Fruit fly (Drosophila melanogaster) whole organism, embryonic: ENCODE results near the gene Vps4.
A peak's percentile ranks its signal among the peaks of the same experiment; 100 is the strongest.

Experiments
- Ada2b ChIP-seq: fragments of 200-800 bp; sonication (Bioruptor generic); IDR thresholded peaks from 2 replicates; pipeline ENCODE4 v1.3.6; 2022; ENCODE audit warnings: missing biosample characterization, missing genetic modification characterization
- Blimp-1 ChIP-seq: fragments of 200-800 bp; sonication (Bioruptor generic); optimal IDR thresholded peaks from 3 replicates; lab custom pipeline; 2018; ENCODE audit warnings: missing biosample characterization, missing genetic modification characterization, mild to moderate bottlenecking, moderate library complexity, missing genetic modification reagents
- CG11247 ChIP-seq: fragments of 200-800 bp; sonication (Bioruptor generic); IDR thresholded peaks from 2 replicates; pipeline ENCODE4 v1.3.6; 2022; ENCODE audit warnings: missing biosample characterization, missing genetic modification characterization
- CG11504 ChIP-seq: fragments of 200-800 bp; sonication (Bioruptor generic); optimal IDR thresholded peaks from 3 replicates; lab custom pipeline; 2019; ENCODE audit warnings: missing biosample characterization, mild to moderate bottlenecking, missing genetic modification characterization, moderate library complexity
- CG11695 ChIP-seq: fragments of 200-800 bp; sonication (Bioruptor generic); IDR thresholded peaks from 3 replicates; pipeline ENCODE4 v1.3.6; 2022; ENCODE audit warnings: missing biosample characterization, missing genetic modification characterization
- CG12299 ChIP-seq: fragments of 200-800 bp; sonication (Bioruptor generic); optimal IDR thresholded peaks from 2 replicates; lab custom pipeline; 2018; ENCODE audit warnings: missing biosample characterization, mild to moderate bottlenecking, missing genetic modification characterization
- CG12391 ChIP-seq: fragments of 200-800 bp; sonication (Bioruptor generic); optimal IDR thresholded peaks from 3 replicates; lab custom pipeline; 2018; ENCODE audit warnings: missing biosample characterization, mild to moderate bottlenecking, missing genetic modification characterization, moderate library complexity
- CG1603 ChIP-seq: fragments of 200-800 bp; sonication (Bioruptor generic); optimal IDR thresholded peaks from 2 replicates; lab custom pipeline; 2019; ENCODE audit warnings: missing biosample characterization, mild to moderate bottlenecking, missing genetic modification characterization, moderate library complexity
- CG17328 ChIP-seq: fragments of 200-800 bp; sonication (Bioruptor generic); IDR thresholded peaks from 2 replicates; pipeline ENCODE4 v1.3.6; 2022; ENCODE audit warnings: missing biosample characterization, missing genetic modification characterization
- CG17612 ChIP-seq: fragments of 200-800 bp; sonication (Bioruptor generic); IDR thresholded peaks from 2 replicates; pipeline ENCODE4 v1.3.6; 2022; ENCODE audit warnings: missing biosample characterization, missing genetic modification characterization
- CG18011 ChIP-seq: fragments of 200-800 bp; sonication (Bioruptor generic); optimal IDR thresholded peaks from 2 replicates; lab custom pipeline; 2017; ENCODE audit warnings: missing biosample characterization, missing genetic modification characterization, mild to moderate bottlenecking, moderate library complexity, missing genotype
- CG30020 ChIP-seq: fragments of 200-800 bp; optimal IDR thresholded peaks from 2 replicates; lab custom pipeline; 2019; ENCODE audit warnings: missing biosample characterization, mild to moderate bottlenecking, missing genetic modification characterization, moderate library complexity
- CG32532 ChIP-seq: fragments of 200-800 bp; sonication (Bioruptor generic); IDR thresholded peaks from 2 replicates; pipeline ENCODE4 v1.3.6; 2022; ENCODE audit warnings: missing biosample characterization, missing genetic modification characterization
- CG7928 ChIP-seq: fragments of 200-800 bp; sonication (Bioruptor generic); optimal IDR thresholded peaks from 2 replicates; lab custom pipeline; 2017; ENCODE audit warnings: missing biosample characterization, mild to moderate bottlenecking, missing genetic modification characterization
- CG8290 ChIP-seq, 3 experiments: fragments of 200-800 bp; sonication (Bioruptor generic); optimal IDR thresholded peaks; 2 replicates each; lab custom pipeline; 2016 to 2019; ENCODE audit warnings: missing biosample characterization in 3 of 3, missing genetic modification characterization in 3 of 3, mild to moderate bottlenecking in 2 of 3, moderate library complexity in 1 of 3
- CrebB ChIP-seq: fragments of 200-800 bp; sonication (Bioruptor generic); optimal IDR thresholded peaks from 3 replicates; lab custom pipeline; 2018; ENCODE audit warnings: missing biosample characterization, mild to moderate bottlenecking, missing genetic modification characterization
- D19A ChIP-seq: fragments of 200-800 bp; optimal IDR thresholded peaks from 3 replicates; lab custom pipeline; 2019; ENCODE audit warnings: missing biosample characterization, mild to moderate bottlenecking, missing genetic modification characterization, moderate library complexity
- D19B ChIP-seq: fragments of 200-800 bp; sonication (Bioruptor generic); optimal IDR thresholded peaks from 2 replicates; lab custom pipeline; 2017; ENCODE audit warnings: missing biosample characterization, mild to moderate bottlenecking, missing genetic modification characterization
- Dp ChIP-seq: fragments of 200-800 bp; sonication (Bioruptor generic); optimal IDR thresholded peaks from 2 replicates; lab custom pipeline; 2018; ENCODE audit warnings: missing biosample characterization, mild to moderate bottlenecking, missing genetic modification characterization, moderate library complexity
- Drgx ChIP-seq: fragments of 200-800 bp; sonication (Bioruptor generic); IDR thresholded peaks from 2 replicates; pipeline ENCODE4 v1.3.6; 2022; ENCODE audit warnings: missing biosample characterization, missing genetic modification characterization
- E2f2 ChIP-seq: fragments of 200-800 bp; sonication (Bioruptor generic); IDR thresholded peaks from 2 replicates; pipeline ENCODE4 v1.3.6; 2022; ENCODE audit warnings: missing biosample characterization, missing genetic modification characterization
- Eip74EF ChIP-seq, 2 experiments: fragments of 200-800 bp in 1 of 2; fragments of >200 bp in 1 of 2; sonication (Bioruptor generic) in 1 of 2; optimal IDR thresholded peaks; 2 replicates each; lab custom pipeline; 2017 to 2019; ENCODE audit warnings: missing biosample characterization in 2 of 2, missing genetic modification characterization in 2 of 2, mild to moderate bottlenecking in 1 of 2, moderate library complexity in 1 of 2
- Ets65A ChIP-seq: fragments of 200-800 bp; sonication (Bioruptor generic); peaks from one replicate; lab custom pipeline; 2016; ENCODE audit warnings: missing biosample characterization, missing genetic modification characterization
- HLHmδ ChIP-seq: fragments of 200-800 bp; sonication (Bioruptor generic); optimal IDR thresholded peaks from 2 replicates; lab custom pipeline; 2018; ENCODE audit warnings: missing biosample characterization, mild to moderate bottlenecking, missing genetic modification characterization, moderate library complexity
- Hr51 ChIP-seq, 2 experiments: fragments of 200-800 bp; sonication (Bioruptor generic); optimal IDR thresholded peaks; 2 replicates in 1 of 2; 3 replicates in 1 of 2; lab custom pipeline; 2016 to 2018; ENCODE audit warnings: missing biosample characterization in 2 of 2, missing genetic modification characterization in 2 of 2, mild to moderate bottlenecking in 1 of 2, moderate library complexity in 1 of 2
- Max ChIP-seq: fragments of 200-800 bp; sonication (Bioruptor generic); optimal IDR thresholded peaks from 2 replicates; lab custom pipeline; 2016; ENCODE audit warnings: missing biosample characterization, mild to moderate bottlenecking, missing genetic modification characterization
- Med ChIP-seq: fragments of 200-800 bp; sonication (Bioruptor generic); peaks from one replicate; lab custom pipeline; 2016; ENCODE audit warnings: missing biosample characterization, missing genetic modification characterization, mild to moderate bottlenecking, inconsistent platforms, moderate library complexity
- bab2 ChIP-seq: fragments of 200-800 bp; sonication (Bioruptor generic); optimal IDR thresholded peaks from 2 replicates; lab custom pipeline; 2016; ENCODE audit warnings: missing biosample characterization, missing genetic modification characterization
- dati ChIP-seq: fragments of 200-800 bp; sonication (Bioruptor generic); IDR thresholded peaks from 2 replicates; pipeline ENCODE4 v1.3.6; 2022; ENCODE audit warnings: missing biosample characterization, missing genetic modification characterization
- dysf ChIP-seq: fragments of 200-800 bp; sonication (Bioruptor generic); IDR thresholded peaks from 3 replicates; pipeline ENCODE4 v1.3.6; 2022; ENCODE audit warnings: missing biosample characterization, missing genetic modification characterization
- esg ChIP-seq: fragments of 200-800 bp; sonication (Bioruptor generic); conservative IDR thresholded peaks from 2 replicates; pipeline ENCODE4 v1.3.6; 2022; ENCODE audit warnings: missing biosample characterization, missing genetic modification characterization
- eve ChIP-seq, 2 experiments: fragments of >200 bp; optimal IDR thresholded peaks; 2 replicates each; lab custom pipeline; 2017; ENCODE audit warnings: missing biosample characterization in 2 of 2, missing genetic modification characterization in 2 of 2
- gem ChIP-seq: fragments of 200-800 bp; sonication (Bioruptor generic); optimal IDR thresholded peaks from 2 replicates; lab custom pipeline; 2019; ENCODE audit warnings: missing biosample characterization, mild to moderate bottlenecking, missing genetic modification characterization, moderate library complexity
- luna ChIP-seq: fragments of 200-800 bp; sonication (Bioruptor generic); optimal IDR thresholded peaks from 2 replicates; lab custom pipeline; 2016; ENCODE audit warnings: missing biosample characterization, missing genetic modification characterization
- nau ChIP-seq: fragments of 200-800 bp; sonication (Bioruptor generic); optimal IDR thresholded peaks from 3 replicates; lab custom pipeline; 2017; ENCODE audit warnings: missing biosample characterization, mild to moderate bottlenecking, missing genetic modification characterization, missing genetic modification reagents
- p53 ChIP-seq: fragments of 200-800 bp; sonication (Bioruptor generic); optimal IDR thresholded peaks from 2 replicates; lab custom pipeline; 2016; ENCODE audit warnings: missing biosample characterization, missing genetic modification characterization
- pan ChIP-seq, 4 experiments: fragments of >200 bp in 3 of 4; fragments of 200-800 bp in 1 of 4; sonication (Bioruptor generic) in 1 of 4; optimal IDR thresholded peaks in 3 of 4; IDR thresholded peaks in 1 of 4; 2 replicates each; pipeline versions ENCODE4 v1.3.6 to Lab custom; 2017 to 2022; ENCODE audit warnings: missing biosample characterization in 2 of 4, missing genetic modification characterization in 2 of 4, mixed read lengths in 1 of 4
- phol ChIP-seq: fragments of 200-800 bp; sonication (Bioruptor generic); optimal IDR thresholded peaks from 3 replicates; lab custom pipeline; 2018; ENCODE audit warnings: missing biosample characterization, mild to moderate bottlenecking, missing genetic modification characterization, moderate library complexity
- prd ChIP-seq, 3 experiments: fragments of >200 bp in 2 of 3; fragments of 200-800 bp in 1 of 3; sonication (Bioruptor generic) in 1 of 3; optimal IDR thresholded peaks in 2 of 3; IDR thresholded peaks in 1 of 3; 2 replicates in 2 of 3; 3 replicates in 1 of 3; pipeline versions ENCODE4 v1.3.6 to Lab custom; 2017 to 2022; ENCODE audit warnings: missing biosample characterization in 1 of 3, missing genetic modification characterization in 1 of 3
- row ChIP-seq: fragments of 200-800 bp; sonication (Bioruptor generic); IDR thresholded peaks from 3 replicates; pipeline ENCODE4 v1.3.6; 2022; ENCODE audit warnings: missing biosample characterization, missing genetic modification characterization
- sisA ChIP-seq: fragments of 200-800 bp; sonication (Bioruptor generic); IDR thresholded peaks from 2 replicates; pipeline ENCODE4 v1.3.6; 2022; ENCODE audit warnings: missing biosample characterization, missing genetic modification characterization
- slbo ChIP-seq: fragments of 200-800 bp; sonication (Bioruptor generic); IDR thresholded peaks from 2 replicates; pipeline ENCODE4 v1.3.6; 2022; ENCODE audit warnings: missing biosample characterization, missing genetic modification characterization
- so ChIP-seq: fragments of 200-800 bp; sonication (Bioruptor generic); IDR thresholded peaks from 3 replicates; pipeline ENCODE4 v1.3.6; 2022; ENCODE audit warnings: missing biosample characterization, missing genetic modification characterization
- sr ChIP-seq: fragments of 200-800 bp; sonication (Bioruptor generic); IDR thresholded peaks from 3 replicates; pipeline ENCODE4 v1.3.6; 2022; ENCODE audit warnings: missing biosample characterization, missing genetic modification characterization
- stwl ChIP-seq: fragments of 200-800 bp; sonication (Bioruptor generic); optimal IDR thresholded peaks from 3 replicates; lab custom pipeline; 2018; ENCODE audit warnings: missing biosample characterization, mild to moderate bottlenecking, missing genetic modification characterization, moderate library complexity
- usp ChIP-seq: fragments of >200 bp; optimal IDR thresholded peaks from 2 replicates; lab custom pipeline; 2017; ENCODE audit warnings: missing biosample characterization, missing genetic modification characterization

The Vps4 gene

DNA sequence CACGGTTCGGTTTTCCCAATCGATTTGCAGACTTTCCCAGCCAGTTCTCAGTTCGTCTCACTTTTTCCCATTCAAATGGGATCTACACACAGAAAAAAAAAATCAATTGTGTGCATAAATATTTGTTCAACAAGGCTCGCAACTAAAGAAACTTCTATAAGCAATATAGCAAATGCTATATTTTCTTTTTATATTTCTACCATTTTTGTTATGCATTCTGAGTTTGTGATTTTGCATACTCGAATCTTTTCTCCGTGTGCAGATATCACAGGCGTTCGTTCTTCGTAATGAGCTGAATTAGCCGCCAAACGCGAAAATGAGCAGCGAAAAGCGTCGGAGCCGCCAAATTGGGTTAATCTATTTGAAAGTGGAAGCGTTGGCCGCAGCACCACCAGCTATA lies 8.4 kb downstream of the Vps4 start:
- TF ChIP-seq CrebB (tag; lab: Kevin White, UChicago) = no peak
- no peak for TF ChIP-seq eve (GFP tag; optimal IDR thresholded peaks at IDR 0.05; lab: Kevin White, UChicago)
- TF ChIP-seq sisA (GFP tag; lab: Robert Waterston, UW) = peak; percentile 24; the same call in 1 of the 2 replicates
- TF ChIP-seq row = peak; percentile 26; the same call in 2 of the 3 replicates
- TF ChIP-seq pan (optimal IDR thresholded peaks at IDR 0.05; lab: Kevin White, UChicago) = no peak
- TF ChIP-seq pan (GFP tag; optimal IDR thresholded peaks at IDR 0.05 in 1 of 2, IDR thresholded peaks at IDR 0.05 in 1 of 2) = peak in 1 of 2 experiments; percentile 19
- peak; percentile 6 for TF ChIP-seq CG11504
- 0 out of 3 replicates have a peak, but pooled peaks have one; percentile 15 for TF ChIP-seq CG11695 (GFP tag; lab: Robert Waterston, UW)
- TF ChIP-seq D19B = no peak
- peak; percentile 7 for TF ChIP-seq gem (tag; lab: Kevin White, UChicago)
- peak; percentile 4 for TF ChIP-seq Med (GFP tag; lab: Kevin White, UChicago)
- TF ChIP-seq prd (optimal IDR thresholded peaks at IDR 0.05; lab: Kevin White, UChicago) = no peak
- TF ChIP-seq prd (GFP tag; IDR thresholded peaks at IDR 0.05; lab: Robert Waterston, UW) = peak; percentile 46; the same call in 2 of the 3 replicates
- peak; percentile 29; the same call in 1 of the 2 replicates for TF ChIP-seq slbo
- peak; percentile 11; the same call in 1 of the 3 replicates for TF ChIP-seq dysf
- TF ChIP-seq p53 (GFP tag; lab: Kevin White, UChicago) = no peak
- no peak for TF ChIP-seq CG12391 (tag; lab: Kevin White, UChicago)
- TF ChIP-seq so = no peak
- 0 out of 2 replicates have a peak, but pooled peaks have one; percentile 22 for TF ChIP-seq Ada2b (GFP tag; lab: Robert Waterston, UW)
- TF ChIP-seq Drgx (GFP tag; lab: Robert Waterston, UW) = peak; percentile 50

DNA sequence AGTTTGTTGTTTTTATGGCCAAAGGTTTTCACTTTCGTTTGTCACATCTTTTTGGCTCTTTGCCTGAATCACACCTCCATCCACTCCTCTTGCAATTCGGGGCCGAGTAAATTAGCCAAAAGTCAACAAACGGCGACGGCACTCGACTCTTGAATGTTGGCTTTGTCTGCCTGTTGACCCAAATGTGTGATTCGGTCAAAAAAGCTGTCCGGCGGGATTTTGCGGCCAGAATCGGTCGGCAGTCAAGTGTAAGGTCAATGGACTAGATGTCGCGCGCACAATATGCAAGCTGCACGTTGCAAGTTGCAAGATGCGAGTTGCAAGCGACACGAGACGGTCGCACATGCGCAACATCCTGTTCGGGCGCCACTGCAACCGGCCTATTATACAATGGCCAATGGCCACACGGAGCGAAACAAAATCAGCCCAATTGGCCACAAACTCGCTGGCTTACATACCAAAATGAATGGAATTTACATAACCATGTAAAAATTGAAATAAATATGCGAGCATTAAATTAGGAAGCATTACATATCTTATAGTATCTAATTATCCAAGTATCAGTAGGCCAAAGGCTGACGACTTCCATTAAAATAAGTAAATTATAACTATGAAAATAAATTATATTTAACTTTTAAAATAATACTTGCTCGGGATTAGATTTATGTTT lies 10.2 kb downstream of the Vps4 start:
- TF ChIP-seq Max (no peak), sr (GFP tag; lab: Robert Waterston, UW) (no peak), Ets65A (GFP tag; lab: Kevin White, UChicago) (peak; percentile 42), Drgx (GFP tag; lab: Robert Waterston, UW) (peak; percentile 10; the same call in 1 of the 2 replicates), D19A (tag; lab: Kevin White, UChicago) (no peak), CG17612 (no peak), Blimp-1 (GFP tag; lab: Kevin White, UChicago) (peak; percentile 55), esg (no peak)

DNA sequence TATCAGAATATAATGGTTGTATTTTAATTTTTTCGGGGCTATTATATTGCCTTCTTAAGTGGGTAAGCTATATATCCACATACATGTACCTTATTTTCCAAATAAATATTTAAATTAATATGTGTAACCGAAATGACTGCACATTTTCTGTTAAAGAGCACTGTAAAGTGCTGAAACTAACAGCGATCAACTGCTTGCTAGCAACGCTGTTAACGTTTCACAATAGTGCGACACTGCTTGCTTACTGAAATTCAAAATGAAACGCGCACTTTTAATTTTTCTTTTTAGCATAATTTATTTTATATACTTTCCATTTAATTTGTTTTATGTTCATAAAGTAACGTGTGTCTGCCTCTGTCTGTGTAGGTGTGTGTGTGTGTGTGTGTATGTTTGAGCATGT lies 16.5 kb downstream of the Vps4 start:
- TF ChIP-seq bab2 (GFP tag; lab: Kevin White, UChicago) = no peak
- no peak for TF ChIP-seq HLHmδ (GFP tag; lab: Kevin White, UChicago)
- no peak for TF ChIP-seq usp (GFP tag; lab: Kevin White, UChicago)
- peak; percentile 62 for TF ChIP-seq stwl (tag; lab: Kevin White, UChicago)
- no peak for TF ChIP-seq CG1603 (tag; lab: Kevin White, UChicago)
- TF ChIP-seq CG8290 (GFP tag; optimal IDR thresholded peaks at IDR 0.05; lab: Kevin White, UChicago) = peak; percentile 1
- no peak for TF ChIP-seq CG8290 (tag; optimal IDR thresholded peaks at IDR 0.05; lab: Kevin White, UChicago)
- TF ChIP-seq CG7928 = no peak
- no peak for TF ChIP-seq CG30020 (tag; lab: Kevin White, UChicago)
- no peak for TF ChIP-seq so
- TF ChIP-seq Hr51 (GFP tag; optimal IDR thresholded peaks at IDR 0.05; lab: Kevin White, UChicago) = no peak
- TF ChIP-seq CG32532 (GFP tag; lab: Robert Waterston, UW) = no peak
- no peak for TF ChIP-seq nau (GFP tag; lab: Kevin White, UChicago)
- no peak for TF ChIP-seq CG12299 (tag; lab: Kevin White, UChicago)
- no peak for TF ChIP-seq CG18011
- peak; percentile 82 for TF ChIP-seq E2f2
- no peak for TF ChIP-seq CG11247 (GFP tag; lab: Robert Waterston, UW)
- no peak for TF ChIP-seq CG17328 (GFP tag; lab: Robert Waterston, UW)
- TF ChIP-seq dati (GFP tag; lab: Robert Waterston, UW) = no peak
- TF ChIP-seq luna (GFP tag; lab: Kevin White, UChicago) = no peak
- no peak for TF ChIP-seq phol
- TF ChIP-seq Dp (GFP tag; lab: Kevin White, UChicago) = peak; percentile 68
- TF ChIP-seq Drgx (GFP tag; lab: Robert Waterston, UW) = no peak
- TF ChIP-seq Eip74EF (GFP tag; optimal IDR thresholded peaks at IDR 0.05; lab: Kevin White, UChicago) = peak in 1 of 2 experiments; percentile 28
